Fruit fly (Drosophila melanogaster): Measurements from ENCODE around the gene frm.

DNA sequence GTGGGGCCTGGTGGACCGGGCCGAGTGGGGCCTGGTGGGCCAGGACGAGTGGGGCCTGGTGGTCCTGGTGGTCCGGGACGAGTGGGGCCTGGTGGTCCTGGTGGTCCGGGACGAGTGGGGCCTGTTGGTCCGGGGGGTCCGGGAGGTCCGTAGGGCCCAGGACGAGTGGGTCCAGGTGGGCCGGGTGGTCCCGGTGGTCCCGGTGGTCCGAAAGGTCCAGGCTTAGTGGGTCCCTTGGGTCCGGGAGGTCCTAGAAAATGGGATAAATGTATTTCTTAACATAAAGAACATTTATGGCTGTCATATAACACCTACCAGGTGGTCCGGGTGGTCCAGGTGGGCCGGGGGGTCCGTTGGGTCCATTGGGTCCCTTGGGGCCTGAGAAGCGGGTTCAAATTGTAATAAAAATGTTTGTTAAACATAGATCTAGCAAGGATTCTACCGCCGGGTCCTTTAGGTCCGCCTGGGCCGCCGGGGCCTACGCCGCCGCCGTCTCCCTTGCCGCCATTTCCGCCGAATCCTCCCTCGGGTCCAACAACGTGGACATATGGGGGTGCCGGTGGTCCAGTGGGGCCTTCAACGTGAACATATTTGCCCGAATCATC is 10.2 kb downstream of the frm start:
- TF ChIP-seq CG6808 (GFP tag; optimal IDR thresholded peaks at IDR 0.05) (no peak), CG8119 (GFP tag; IDR thresholded peaks at IDR 0.05) (no peak), Sox102F (GFP tag; optimal IDR thresholded peaks at IDR 0.05) (no peak)

Data from whole organism, prepupa.